Fruit fly (Drosophila melanogaster) whole organism, embryonic: ENCODE results near the gene CG32344.
A peak's percentile ranks its signal among the peaks of the same experiment; 100 is the strongest.

Experiments
- Antp ChIP-seq: fragments of 200-800 bp; sonication (Bioruptor generic); optimal IDR thresholded peaks from 3 replicates; lab custom pipeline; 2016; ENCODE audit warnings: missing biosample characterization, missing genetic modification characterization
- Asciz ChIP-seq: fragments of 200-800 bp; sonication (Bioruptor generic); optimal IDR thresholded peaks from 2 replicates; lab custom pipeline; 2017; ENCODE audit warnings: missing biosample characterization, mild to moderate bottlenecking, missing genetic modification characterization, missing genetic modification reagents
- Bgb ChIP-seq: fragments of 200-800 bp; sonication (Bioruptor generic); IDR thresholded peaks from 2 replicates; pipeline ENCODE4 v1.3.6; 2022; ENCODE audit warnings: missing biosample characterization, missing genetic modification characterization; ENCODE audit not compliant: partially characterized antibody
- CG12104 ChIP-seq: fragments of 200-800 bp; sonication (Bioruptor generic); optimal IDR thresholded peaks from 3 replicates; lab custom pipeline; 2016; ENCODE audit warnings: missing biosample characterization, missing genetic modification characterization
- CG12769 ChIP-seq: fragments of 200-800 bp; sonication (Bioruptor generic); optimal IDR thresholded peaks from 2 replicates; lab custom pipeline; 2019; ENCODE audit warnings: missing biosample characterization, mild to moderate bottlenecking, missing genetic modification characterization, moderate library complexity
- CG14710 ChIP-seq: fragments of 200-800 bp; sonication (Bioruptor generic); optimal IDR thresholded peaks from 3 replicates; lab custom pipeline; 2019; ENCODE audit warnings: missing biosample characterization, mild to moderate bottlenecking, missing genetic modification characterization, moderate library complexity
- CG15073 ChIP-seq: fragments of 200-800 bp; sonication (Bioruptor generic); optimal IDR thresholded peaks from 2 replicates; lab custom pipeline; 2016; ENCODE audit warnings: missing biosample characterization, missing genetic modification characterization
- CG1602 ChIP-seq: fragments of 200-800 bp; sonication (Bioruptor generic); optimal IDR thresholded peaks from 3 replicates; lab custom pipeline; 2016; ENCODE audit warnings: missing biosample characterization, missing genetic modification characterization
- CG17186 ChIP-seq: fragments of 200-800 bp; sonication (Bioruptor generic); optimal IDR thresholded peaks from 3 replicates; lab custom pipeline; 2017; ENCODE audit warnings: missing biosample characterization, missing genetic modification reagents, missing genetic modification characterization
- CG17361 ChIP-seq: fragments of 200-800 bp; sonication (Bioruptor generic); IDR thresholded peaks from 3 replicates; pipeline ENCODE4 v1.3.6; 2022; ENCODE audit warnings: missing biosample characterization, missing genetic modification characterization
- CG18476 ChIP-seq: fragments of 200-800 bp; sonication (Bioruptor generic); optimal IDR thresholded peaks from 2 replicates; lab custom pipeline; 2016; ENCODE audit warnings: missing biosample characterization, mild to moderate bottlenecking, missing genetic modification characterization
- CG30020 ChIP-seq: fragments of 200-800 bp; optimal IDR thresholded peaks from 2 replicates; lab custom pipeline; 2019; ENCODE audit warnings: missing biosample characterization, mild to moderate bottlenecking, missing genetic modification characterization, moderate library complexity
- CG31441 ChIP-seq: fragments of 200-800 bp; sonication (Bioruptor generic); IDR thresholded peaks from 2 replicates; pipeline ENCODE4 v1.3.6; 2022; ENCODE audit warnings: missing biosample characterization, missing genetic modification characterization
- CG32767 ChIP-seq: fragments of 200-800 bp; sonication (Bioruptor generic); IDR thresholded peaks from 2 replicates; pipeline ENCODE4 v1.3.6; 2022; ENCODE audit warnings: missing biosample characterization, missing genetic modification characterization
- CG32772 ChIP-seq: fragments of 200-800 bp; sonication (Bioruptor generic); IDR thresholded peaks from 2 replicates; pipeline ENCODE4 v1.3.6; 2022; ENCODE audit warnings: missing biosample characterization, missing genetic modification characterization
- CG42726 ChIP-seq: fragments of 200-800 bp; sonication (Bioruptor generic); IDR thresholded peaks from 2 replicates; pipeline ENCODE4 v1.3.6; 2022; ENCODE audit warnings: missing biosample characterization, missing genetic modification characterization; ENCODE audit not compliant: partially characterized antibody
- CG4854 ChIP-seq: fragments of 200-800 bp; sonication (Bioruptor generic); optimal IDR thresholded peaks from 2 replicates; lab custom pipeline; 2016; ENCODE audit warnings: missing biosample characterization, missing genetic modification characterization, inconsistent platforms
- CG6254 ChIP-seq: fragments of 200-800 bp; sonication (Bioruptor generic); optimal IDR thresholded peaks from 3 replicates; lab custom pipeline; 2017; ENCODE audit warnings: mild to moderate bottlenecking, missing biosample characterization, missing genetic modification reagents, missing genetic modification characterization
- CG8281 ChIP-seq: fragments of 200-800 bp; sonication (Bioruptor generic); optimal IDR thresholded peaks from 2 replicates; lab custom pipeline; 2018; ENCODE audit warnings: missing biosample characterization, mild to moderate bottlenecking, missing genetic modification characterization, moderate library complexity
- CG9215 ChIP-seq: fragments of 200-800 bp; sonication (Bioruptor generic); IDR thresholded peaks from 2 replicates; pipeline ENCODE4 v1.3.6; 2022; ENCODE audit warnings: missing biosample characterization, missing genetic modification characterization
- CG9797 ChIP-seq: fragments of 200-800 bp; sonication (Bioruptor generic); optimal IDR thresholded peaks from 3 replicates; lab custom pipeline; 2018; ENCODE audit warnings: missing biosample characterization, mild to moderate bottlenecking, missing genetic modification characterization
- Dbx ChIP-seq: fragments of 200-800 bp; sonication (Bioruptor generic); IDR thresholded peaks from 3 replicates; pipeline ENCODE4 v1.3.6; 2022; ENCODE audit warnings: missing biosample characterization, missing genetic modification characterization
- Deaf1 ChIP-seq: fragments of 200-800 bp; optimal IDR thresholded peaks from 3 replicates; lab custom pipeline; 2019; ENCODE audit warnings: missing biosample characterization, mild to moderate bottlenecking, missing genetic modification characterization, moderate library complexity
- Dp ChIP-seq: fragments of 200-800 bp; sonication (Bioruptor generic); optimal IDR thresholded peaks from 2 replicates; lab custom pipeline; 2018; ENCODE audit warnings: missing biosample characterization, mild to moderate bottlenecking, missing genetic modification characterization, moderate library complexity
- HmgD ChIP-seq: fragments of 200-800 bp; sonication (Bioruptor generic); optimal IDR thresholded peaks from 3 replicates; lab custom pipeline; 2016; ENCODE audit warnings: missing biosample characterization, missing genetic modification characterization
- HmgZ ChIP-seq: fragments of 200-800 bp; sonication (Bioruptor generic); optimal IDR thresholded peaks from 2 replicates; lab custom pipeline; 2018; ENCODE audit warnings: missing biosample characterization, mild to moderate bottlenecking, missing genetic modification characterization
- Jarid2 ChIP-seq: fragments of 200-800 bp; sonication (Bioruptor generic); optimal IDR thresholded peaks from 3 replicates; lab custom pipeline; 2017; ENCODE audit warnings: mild to moderate bottlenecking, missing biosample characterization, missing genetic modification reagents, missing genetic modification characterization
- MBD-R2 ChIP-seq: fragments of 200-800 bp; sonication (Bioruptor generic); IDR thresholded peaks from 2 replicates; pipeline ENCODE4 v1.3.6; 2022; ENCODE audit warnings: missing biosample characterization, missing genetic modification characterization
- Oaz ChIP-seq: fragments of 200-800 bp; sonication (Bioruptor generic); IDR thresholded peaks from 2 replicates; pipeline ENCODE4 v1.3.6; 2022; ENCODE audit warnings: missing biosample characterization, missing genetic modification characterization
- Rx ChIP-seq: fragments of 200-800 bp; sonication (Bioruptor generic); IDR thresholded peaks from 2 replicates; pipeline ENCODE4 v1.3.6; 2022; ENCODE audit warnings: missing biosample characterization, missing genetic modification characterization
- Sox100B ChIP-seq: fragments of 200-800 bp; sonication (Bioruptor generic); optimal IDR thresholded peaks from 3 replicates; lab custom pipeline; 2018; ENCODE audit warnings: missing biosample characterization, mild to moderate bottlenecking, missing genetic modification characterization
- Sry-δ ChIP-seq: fragments of 200-800 bp; sonication (Bioruptor generic); optimal IDR thresholded peaks from 2 replicates; lab custom pipeline; 2016; ENCODE audit warnings: missing biosample characterization, missing genetic modification characterization
- dati ChIP-seq: fragments of 200-800 bp; sonication (Bioruptor generic); IDR thresholded peaks from 2 replicates; pipeline ENCODE4 v1.3.6; 2022; ENCODE audit warnings: missing biosample characterization, missing genetic modification characterization
- exex ChIP-seq: fragments of 200-800 bp; sonication (Bioruptor generic); optimal IDR thresholded peaks from 4 replicates; lab custom pipeline; 2018; ENCODE audit warnings: missing biosample characterization, mild to moderate bottlenecking, missing genetic modification characterization, moderate library complexity
- gsb-n ChIP-seq: fragments of 200-800 bp; sonication (Bioruptor generic); optimal IDR thresholded peaks from 3 replicates; lab custom pipeline; 2018; ENCODE audit warnings: missing biosample characterization, mild to moderate bottlenecking, missing genetic modification characterization
- her ChIP-seq: fragments of 200-800 bp; sonication (Bioruptor generic); optimal IDR thresholded peaks from 2 replicates; lab custom pipeline; 2016; ENCODE audit warnings: missing biosample characterization, missing genetic modification characterization
- kni ChIP-seq: fragments of 200-800 bp; sonication (Bioruptor generic); optimal IDR thresholded peaks from 3 replicates; lab custom pipeline; 2017; ENCODE audit warnings: mild to moderate bottlenecking, missing biosample characterization, missing genetic modification reagents, missing genetic modification characterization
- lbe ChIP-seq: fragments of 200-800 bp; sonication (Bioruptor generic); optimal IDR thresholded peaks from 2 replicates; lab custom pipeline; 2016; ENCODE audit warnings: missing biosample characterization, mild to moderate bottlenecking, missing genetic modification characterization
- oc ChIP-seq: fragments of 200-800 bp; sonication (Bioruptor generic); optimal IDR thresholded peaks from 2 replicates; lab custom pipeline; 2018; ENCODE audit warnings: missing biosample characterization, mild to moderate bottlenecking, missing genetic modification characterization, moderate library complexity
- p53 ChIP-seq: fragments of 200-800 bp; sonication (Bioruptor generic); optimal IDR thresholded peaks from 2 replicates; lab custom pipeline; 2016; ENCODE audit warnings: missing biosample characterization, missing genetic modification characterization
- pan ChIP-seq, 4 experiments: fragments of >200 bp in 3 of 4; fragments of 200-800 bp in 1 of 4; sonication (Bioruptor generic) in 1 of 4; optimal IDR thresholded peaks in 3 of 4; IDR thresholded peaks in 1 of 4; 2 replicates each; pipeline versions ENCODE4 v1.3.6 to Lab custom; 2017 to 2022; ENCODE audit warnings: missing biosample characterization in 2 of 4, missing genetic modification characterization in 2 of 4, mixed read lengths in 1 of 4
- repo ChIP-seq: fragments of 200-800 bp; sonication (Bioruptor generic); optimal IDR thresholded peaks from 2 replicates; lab custom pipeline; 2016; ENCODE audit warnings: missing biosample characterization, missing genetic modification characterization
- ro ChIP-seq: fragments of 200-800 bp; sonication (Bioruptor generic); IDR thresholded peaks from 2 replicates; pipeline ENCODE4 v1.3.6; 2022; ENCODE audit warnings: missing biosample characterization, missing genetic modification characterization
- scrt ChIP-seq: fragments of 200-800 bp; sonication (Bioruptor generic); optimal IDR thresholded peaks from 2 replicates; lab custom pipeline; 2018; ENCODE audit warnings: missing biosample characterization, mild to moderate bottlenecking, missing genetic modification characterization, moderate library complexity
- sd ChIP-seq: fragments of 200-800 bp; sonication (Bioruptor generic); optimal IDR thresholded peaks from 3 replicates; lab custom pipeline; 2018; ENCODE audit warnings: missing biosample characterization, mild to moderate bottlenecking, missing genetic modification characterization, moderate library complexity
- sens-2 ChIP-seq: fragments of 200-800 bp; sonication (Bioruptor generic); IDR thresholded peaks from 2 replicates; pipeline ENCODE4 v1.3.6; 2022; ENCODE audit warnings: missing biosample characterization, missing genetic modification characterization
- stwl ChIP-seq: fragments of 200-800 bp; sonication (Bioruptor generic); optimal IDR thresholded peaks from 3 replicates; lab custom pipeline; 2018; ENCODE audit warnings: missing biosample characterization, mild to moderate bottlenecking, missing genetic modification characterization, moderate library complexity
- tin ChIP-seq: fragments of 200-800 bp; sonication (Bioruptor generic); optimal IDR thresholded peaks from 3 replicates; lab custom pipeline; 2016; ENCODE audit warnings: missing biosample characterization, missing genetic modification characterization
- tio ChIP-seq: fragments of 200-800 bp; sonication (Bioruptor generic); optimal IDR thresholded peaks from 2 replicates; lab custom pipeline; 2017; ENCODE audit warnings: missing biosample characterization, missing genetic modification characterization, inconsistent platforms
- tup ChIP-seq: fragments of 200-800 bp; sonication (Bioruptor generic); optimal IDR thresholded peaks from 2 replicates; lab custom pipeline; 2016; ENCODE audit warnings: missing biosample characterization, mild to moderate bottlenecking, missing genetic modification characterization, moderate library complexity
- zf30C ChIP-seq: fragments of 200-800 bp; sonication (Bioruptor generic); optimal IDR thresholded peaks from 3 replicates; lab custom pipeline; 2018; ENCODE audit warnings: missing biosample characterization, mild to moderate bottlenecking, missing genetic modification characterization

CG32344 gene

DNA sequence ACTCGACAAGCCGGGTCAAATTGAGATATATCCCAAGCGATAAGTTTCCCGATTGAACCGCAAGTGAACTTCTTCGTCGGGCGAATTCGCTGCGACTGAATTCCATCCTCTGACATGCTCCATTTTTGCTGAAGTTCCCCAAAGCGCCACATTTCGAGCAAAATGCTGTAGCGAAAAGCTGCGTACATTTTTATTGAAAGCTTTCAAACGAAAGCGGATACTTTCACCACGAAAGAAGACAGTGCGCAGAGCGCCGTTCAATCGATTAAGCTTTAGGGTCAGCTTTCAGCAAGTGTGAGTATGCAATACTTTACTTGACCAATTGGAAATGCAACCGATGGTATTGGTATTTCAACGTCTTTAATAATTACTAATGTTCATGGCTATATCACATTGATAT, 18.3 kb upstream of the CG32344 start, which contains the start of gene mthl10 (continued):
- no peak for TF ChIP-seq CG18476 (GFP tag; lab: Kevin White, UChicago)
- no peak for TF ChIP-seq CG6254 (GFP tag; lab: Kevin White, UChicago)
- no peak for TF ChIP-seq CG17361 (GFP tag; lab: Robert Waterston, UW)
- no peak for TF ChIP-seq ro (GFP tag; lab: Robert Waterston, UW)
- no peak for TF ChIP-seq Dbx
- TF ChIP-seq CG42726 (GFP tag; lab: Robert Waterston, UW): no peak
- TF ChIP-seq sens-2 (GFP tag; lab: Robert Waterston, UW): no peak
- TF ChIP-seq lbe: peak; percentile 33
- no peak for TF ChIP-seq CG31441 (GFP tag; lab: Robert Waterston, UW)
- no peak for TF ChIP-seq Asciz
- TF ChIP-seq stwl: no peak
- peak; percentile 19; the same call in 1 of the 2 replicates for TF ChIP-seq MBD-R2
- TF ChIP-seq kni (GFP tag; lab: Kevin White, UChicago): no peak
- TF ChIP-seq CG9215 (GFP tag; lab: Robert Waterston, UW): no peak
- no peak for TF ChIP-seq Oaz
- TF ChIP-seq CG1602 (GFP tag; lab: Kevin White, UChicago): no peak
- no peak for TF ChIP-seq CG4854 (GFP tag; lab: Kevin White, UChicago)
- no peak for TF ChIP-seq Sry-δ (GFP tag; lab: Kevin White, UChicago)
- TF ChIP-seq tin: no peak
- no peak for TF ChIP-seq zf30C
- peak; percentile 8 for TF ChIP-seq exex (tag; lab: Kevin White, UChicago)
- peak; percentile 81 for TF ChIP-seq her (GFP tag; lab: Kevin White, UChicago)
- TF ChIP-seq Antp: no peak
- TF ChIP-seq p53 (GFP tag; lab: Kevin White, UChicago): no peak
- no peak for TF ChIP-seq CG17186 (GFP tag; lab: Kevin White, UChicago)
- TF ChIP-seq tio (GFP tag; lab: Kevin White, UChicago): no peak
- TF ChIP-seq CG12769 (tag; lab: Kevin White, UChicago): peak; percentile 75
- TF ChIP-seq CG9797: no peak
- no peak for TF ChIP-seq CG32772 (GFP tag; lab: Robert Waterston, UW)
- no peak for TF ChIP-seq tup (GFP tag; lab: Kevin White, UChicago)
- TF ChIP-seq HmgD (GFP tag; lab: Kevin White, UChicago): no peak
- TF ChIP-seq CG8281: no peak
- no peak for TF ChIP-seq Deaf1 (tag; lab: Kevin White, UChicago)
- TF ChIP-seq Sox100B (GFP tag; lab: Kevin White, UChicago): no peak
- peak; percentile 59 for TF ChIP-seq HmgZ (tag; lab: Kevin White, UChicago)
- peak; percentile 24 for TF ChIP-seq Dp (GFP tag; lab: Kevin White, UChicago)
- no peak for TF ChIP-seq oc
- TF ChIP-seq CG30020 (tag; lab: Kevin White, UChicago): no peak
- no peak for TF ChIP-seq Jarid2 (GFP tag; lab: Kevin White, UChicago)
- TF ChIP-seq Rx (GFP tag; lab: Robert Waterston, UW): no peak
- peak; percentile 81 for TF ChIP-seq sd (tag; lab: Kevin White, UChicago)
- TF ChIP-seq CG12104 (GFP tag; lab: Kevin White, UChicago): no peak
- TF ChIP-seq gsb-n (tag; lab: Kevin White, UChicago): no peak
- TF ChIP-seq dati: no peak
- TF ChIP-seq pan (optimal IDR thresholded peaks at IDR 0.05; lab: Kevin White, UChicago): no peak
- TF ChIP-seq pan (GFP tag; optimal IDR thresholded peaks at IDR 0.05 in 1 of 2, IDR thresholded peaks at IDR 0.05 in 1 of 2): no peak
- TF ChIP-seq scrt (GFP tag; lab: Kevin White, UChicago): no peak
- TF ChIP-seq CG32767 (GFP tag; lab: Robert Waterston, UW): no peak
- TF ChIP-seq repo (GFP tag; lab: Kevin White, UChicago): no peak
- no peak for TF ChIP-seq CG15073 (GFP tag; lab: Kevin White, UChicago)
- no peak for TF ChIP-seq CG14710 (tag; lab: Kevin White, UChicago)
- peak; percentile 13; the same call in 1 of the 2 replicates for TF ChIP-seq Bgb (GFP tag; lab: Robert Waterston, UW)
